Fruit fly (Drosophila melanogaster) whole organism, embryonic: ENCODE data around the gene Gs1l.

Experiments
- Asciz ChIP-seq: fragments of 200-800 bp; sonication (Bioruptor generic); optimal IDR thresholded peaks from 2 replicates; lab custom pipeline; 2017; ENCODE audit warnings: missing biosample characterization, mild to moderate bottlenecking, missing genetic modification characterization, missing genetic modification reagents
- CG11085 ChIP-seq: fragments of 200-800 bp; sonication (Bioruptor generic); IDR thresholded peaks from 2 replicates; pipeline ENCODE4 v1.3.6; 2022; ENCODE audit warnings: missing biosample characterization, missing genetic modification characterization
- CG11093 ChIP-seq: fragments of 200-800 bp; sonication (Bioruptor generic); IDR thresholded peaks from 3 replicates; pipeline ENCODE4 v1.3.6; 2022; ENCODE audit warnings: missing biosample characterization, missing genetic modification characterization
- CG12236 ChIP-seq: fragments of 200-800 bp; sonication (Bioruptor generic); optimal IDR thresholded peaks from 2 replicates; lab custom pipeline; 2016; ENCODE audit warnings: missing biosample characterization, missing genetic modification characterization
- CG12942 ChIP-seq: fragments of 200-800 bp; sonication (Bioruptor generic); optimal IDR thresholded peaks from 3 replicates; lab custom pipeline; 2016; ENCODE audit warnings: missing biosample characterization, missing genetic modification characterization
- CG15696 ChIP-seq: fragments of 200-800 bp; sonication (Bioruptor generic); optimal IDR thresholded peaks from 2 replicates; lab custom pipeline; 2019; ENCODE audit warnings: missing biosample characterization, mild to moderate bottlenecking, missing genetic modification characterization, moderate library complexity
- CG17328 ChIP-seq: fragments of 200-800 bp; sonication (Bioruptor generic); IDR thresholded peaks from 2 replicates; pipeline ENCODE4 v1.3.6; 2022; ENCODE audit warnings: missing biosample characterization, missing genetic modification characterization
- CG30403 ChIP-seq: fragments of 200-800 bp; sonication (Bioruptor generic); optimal IDR thresholded peaks from 3 replicates; lab custom pipeline; 2016; ENCODE audit warnings: missing biosample characterization, missing genetic modification characterization
- CG31365 ChIP-seq: fragments of 200-800 bp; sonication (Bioruptor generic); optimal IDR thresholded peaks from 2 replicates; lab custom pipeline; 2018; ENCODE audit warnings: missing biosample characterization, mild to moderate bottlenecking, missing genetic modification characterization
- CG32772 ChIP-seq: fragments of 200-800 bp; sonication (Bioruptor generic); IDR thresholded peaks from 2 replicates; pipeline ENCODE4 v1.3.6; 2022; ENCODE audit warnings: missing biosample characterization, missing genetic modification characterization
- CG34376 ChIP-seq: fragments of 200-800 bp; sonication (Bioruptor generic); optimal IDR thresholded peaks from 2 replicates; lab custom pipeline; 2018; ENCODE audit warnings: missing biosample characterization, mild to moderate bottlenecking, missing genetic modification characterization
- CG6272 ChIP-seq: fragments of 200-800 bp; sonication (Bioruptor generic); IDR thresholded peaks from 2 replicates; pipeline ENCODE4 v1.3.6; 2022; ENCODE audit warnings: missing biosample characterization, missing genetic modification characterization
- CG7839 ChIP-seq: fragments of 200-800 bp; sonication (Bioruptor generic); optimal IDR thresholded peaks from 3 replicates; lab custom pipeline; 2018; ENCODE audit warnings: missing biosample characterization, mild to moderate bottlenecking, missing genetic modification characterization, moderate library complexity
- CG7928 ChIP-seq: fragments of 200-800 bp; sonication (Bioruptor generic); optimal IDR thresholded peaks from 2 replicates; lab custom pipeline; 2017; ENCODE audit warnings: missing biosample characterization, mild to moderate bottlenecking, missing genetic modification characterization
- CG8290 ChIP-seq, 3 experiments: fragments of 200-800 bp; sonication (Bioruptor generic); optimal IDR thresholded peaks; 2 replicates each; lab custom pipeline; 2016 to 2019; ENCODE audit warnings: missing biosample characterization in 3 of 3, missing genetic modification characterization in 3 of 3, mild to moderate bottlenecking in 2 of 3, moderate library complexity in 1 of 3
- CTCF ChIP-seq: fragments of 200-800 bp; sonication (Bioruptor generic); optimal IDR thresholded peaks from 2 replicates; lab custom pipeline; 2017; ENCODE audit warnings: missing biosample characterization, mild to moderate bottlenecking, missing genetic modification characterization, moderate library complexity
- Dad ChIP-seq: fragments of 200-800 bp; sonication (Bioruptor generic); optimal IDR thresholded peaks from 3 replicates; lab custom pipeline; 2016; ENCODE audit warnings: missing biosample characterization, missing genetic modification characterization
- Dip3 ChIP-seq: fragments of 200-800 bp; sonication (Bioruptor generic); optimal IDR thresholded peaks from 3 replicates; lab custom pipeline; 2016; ENCODE audit warnings: missing biosample characterization, missing genetic modification characterization
- Elba2 ChIP-seq: fragments of 200-800 bp; sonication (Bioruptor generic); optimal IDR thresholded peaks from 3 replicates; lab custom pipeline; 2016; ENCODE audit warnings: missing biosample characterization, missing genetic modification characterization
- H15 ChIP-seq: fragments of 200-800 bp; sonication (Bioruptor generic); IDR thresholded peaks from 3 replicates; pipeline ENCODE4 v1.3.6; 2022; ENCODE audit warnings: missing biosample characterization, missing genetic modification characterization
- HLH3B ChIP-seq: fragments of 200-800 bp; sonication (Bioruptor generic); IDR thresholded peaks from 2 replicates; pipeline ENCODE4 v1.3.6; 2022; ENCODE audit warnings: missing biosample characterization, missing genetic modification characterization
- Hey ChIP-seq: fragments of 200-800 bp; sonication (Bioruptor generic); optimal IDR thresholded peaks from 3 replicates; lab custom pipeline; 2018; ENCODE audit warnings: missing biosample characterization, mild to moderate bottlenecking, missing genetic modification characterization
- Jarid2 ChIP-seq: fragments of 200-800 bp; sonication (Bioruptor generic); optimal IDR thresholded peaks from 3 replicates; lab custom pipeline; 2017; ENCODE audit warnings: mild to moderate bottlenecking, missing biosample characterization, missing genetic modification reagents, missing genetic modification characterization
- MBD-R2 ChIP-seq: fragments of 200-800 bp; sonication (Bioruptor generic); IDR thresholded peaks from 2 replicates; pipeline ENCODE4 v1.3.6; 2022; ENCODE audit warnings: missing biosample characterization, missing genetic modification characterization
- Mad ChIP-seq: fragments of 200-800 bp; sonication (Bioruptor generic); optimal IDR thresholded peaks from 2 replicates; lab custom pipeline; 2016; ENCODE audit warnings: missing biosample characterization, missing genetic modification characterization
- NFAT ChIP-seq: fragments of 200-800 bp; sonication (Bioruptor generic); IDR thresholded peaks from 2 replicates; pipeline ENCODE4 v1.3.6; 2022; ENCODE audit warnings: missing biosample characterization, missing genetic modification characterization
- Neu2 ChIP-seq: fragments of 200-800 bp; sonication (Bioruptor generic); optimal IDR thresholded peaks from 3 replicates; lab custom pipeline; 2016; ENCODE audit warnings: missing biosample characterization, missing genetic modification characterization, borderline replicate concordance
- Scr ChIP-seq: fragments of 200-800 bp; sonication (Bioruptor generic); IDR thresholded peaks from 2 replicates; pipeline ENCODE4 v1.3.6; 2022; ENCODE audit warnings: missing biosample characterization, missing genetic modification characterization; ENCODE audit not compliant: partially characterized antibody
- Xrp1 ChIP-seq: fragments of 200-800 bp; sonication (Bioruptor generic); IDR thresholded peaks from 2 replicates; pipeline ENCODE4 v1.3.6; 2022; ENCODE audit warnings: missing biosample characterization, missing genetic modification characterization
- abd-A ChIP-seq: fragments of 200-800 bp; sonication (Bioruptor generic); optimal IDR thresholded peaks from 3 replicates; lab custom pipeline; 2019; ENCODE audit warnings: missing biosample characterization, mild to moderate bottlenecking, missing genetic modification characterization, moderate library complexity
- ap ChIP-seq: fragments of 200-800 bp; sonication (Bioruptor generic); IDR thresholded peaks from 2 replicates; pipeline ENCODE4 v1.3.6; 2022; ENCODE audit warnings: missing biosample characterization, missing genetic modification characterization
- az2 ChIP-seq: fragments of 200-800 bp; sonication (Bioruptor generic); optimal IDR thresholded peaks from 3 replicates; lab custom pipeline; 2016; ENCODE audit warnings: missing biosample characterization, missing genetic modification characterization
- bab2 ChIP-seq: fragments of 200-800 bp; sonication (Bioruptor generic); optimal IDR thresholded peaks from 2 replicates; lab custom pipeline; 2016; ENCODE audit warnings: missing biosample characterization, missing genetic modification characterization
- caup ChIP-seq: fragments of 200-800 bp; sonication (Bioruptor generic); optimal IDR thresholded peaks from 3 replicates; lab custom pipeline; 2017; ENCODE audit warnings: missing biosample characterization, mild to moderate bottlenecking, missing genetic modification characterization, moderate library complexity; ENCODE audit not compliant: severe bottlenecking
- ci ChIP-seq: fragments of 200-800 bp; sonication (Bioruptor generic); IDR thresholded peaks from 3 replicates; pipeline ENCODE4 v1.3.6; 2022; ENCODE audit warnings: missing biosample characterization, missing genetic modification characterization
- grn ChIP-seq: fragments of 200-800 bp; sonication (Bioruptor generic); optimal IDR thresholded peaks from 3 replicates; lab custom pipeline; 2017; ENCODE audit warnings: missing biosample characterization, missing genetic modification characterization
- gsb ChIP-seq: fragments of 200-800 bp; sonication (Bioruptor generic); IDR thresholded peaks from 2 replicates; pipeline ENCODE4 v1.3.6; 2022; ENCODE audit warnings: missing biosample characterization, missing genetic modification characterization
- h ChIP-seq: fragments of >200 bp; optimal IDR thresholded peaks from 2 replicates; lab custom pipeline; 2017
- ham ChIP-seq: fragments of 200-800 bp; sonication (Bioruptor generic); IDR thresholded peaks from 2 replicates; pipeline ENCODE4 v1.3.6; 2022; ENCODE audit warnings: missing biosample characterization, missing genetic modification characterization
- insv ChIP-seq, 2 experiments: fragments of 200-800 bp; sonication (Bioruptor generic); optimal IDR thresholded peaks; 3 replicates each; lab custom pipeline; 2016 to 2018; ENCODE audit warnings: missing biosample characterization in 2 of 2, missing genetic modification characterization in 2 of 2
- jing ChIP-seq: fragments of 200-800 bp; sonication (Bioruptor generic); optimal IDR thresholded peaks from 2 replicates; lab custom pipeline; 2018; ENCODE audit warnings: missing biosample characterization, mild to moderate bottlenecking, missing genetic modification characterization
- kah ChIP-seq: fragments of 200-800 bp; sonication (Bioruptor generic); optimal IDR thresholded peaks from 2 replicates; lab custom pipeline; 2018; ENCODE audit warnings: missing biosample characterization, mild to moderate bottlenecking, missing genetic modification characterization
- mam ChIP-seq: fragments of 200-800 bp; sonication (Bioruptor generic); optimal IDR thresholded peaks from 3 replicates; lab custom pipeline; 2016; ENCODE audit warnings: missing biosample characterization, missing genetic modification characterization
- peb ChIP-seq: fragments of 200-800 bp; sonication (Bioruptor generic); IDR thresholded peaks from 2 replicates; pipeline ENCODE4 v1.3.6; 2022; ENCODE audit warnings: missing biosample characterization, missing genetic modification characterization
- pfk ChIP-seq: fragments of 200-800 bp; sonication (Bioruptor generic); optimal IDR thresholded peaks from 2 replicates; lab custom pipeline; 2018; ENCODE audit warnings: missing biosample characterization, mild to moderate bottlenecking, missing genetic modification characterization, moderate library complexity
- pros ChIP-seq: fragments of 200-800 bp; sonication (Bioruptor generic); optimal IDR thresholded peaks from 3 replicates; lab custom pipeline; 2019; ENCODE audit warnings: missing biosample characterization, mild to moderate bottlenecking, missing genetic modification characterization, moderate library complexity
- ranshi ChIP-seq: fragments of 200-800 bp; sonication (Bioruptor generic); IDR thresholded peaks from 2 replicates; pipeline ENCODE4 v1.3.6; 2022; ENCODE audit warnings: missing biosample characterization, missing genetic modification characterization
- ttk ChIP-seq: fragments of 200-800 bp; sonication (Bioruptor generic); IDR thresholded peaks from 2 replicates; pipeline ENCODE4 v2.1.2; 2022; ENCODE audit warnings: missing biosample characterization, missing genetic modification characterization
- unc-4 ChIP-seq: fragments of 200-800 bp; sonication (Bioruptor generic); IDR thresholded peaks from 2 replicates; pipeline ENCODE4 v1.3.6; 2022; ENCODE audit warnings: missing biosample characterization, missing genetic modification characterization; ENCODE audit not compliant: partially characterized antibody
- yki ChIP-seq: fragments of >200 bp; optimal IDR thresholded peaks from 3 replicates; lab custom pipeline; 2018

Gene Gs1l

dm6 chr2L:4458119-4459056 lies 1.8 kb upstream of the Gs1l start, which contains the start of gene RpL27A (continued):
- TF ChIP-seq peb (GFP tag; lab: Robert Waterston, UW) (peak; percentile 59), HLH3B (peak; percentile 70), gsb (peak; percentile 54), Asciz (GFP tag; lab: Kevin White, UChicago) (peak; percentile 79), CG15696 (tag; lab: Kevin White, UChicago) (peak; percentile 23), CG32772 (GFP tag; lab: Robert Waterston, UW) (peak; percentile 61), abd-A (tag; lab: Kevin White, UChicago) (no peak), jing (GFP tag; lab: Kevin White, UChicago) (no peak), Neu2 (GFP tag; lab: Kevin White, UChicago) (no peak), NFAT (peak; percentile 92), CG11093 (GFP tag; lab: Robert Waterston, UW) (no peak), ranshi (peak; percentile 73), unc-4 (GFP tag; lab: Robert Waterston, UW) (peak; percentile 46; the same call in 1 of the 2 replicates), CG8290 (GFP tag; optimal IDR thresholded peaks at IDR 0.05; lab: Kevin White, UChicago) (peak; percentile 68), CG8290 (tag; optimal IDR thresholded peaks at IDR 0.05; lab: Kevin White, UChicago) (peak in 1 of 2 experiments; percentile 94), h (no peak), CG17328 (peak; percentile 91), Scr (GFP tag; lab: Robert Waterston, UW) (peak; percentile 57), H15 (peak; percentile 81), Jarid2 (GFP tag; lab: Kevin White, UChicago) (peak; percentile 71), pfk (GFP tag; lab: Kevin White, UChicago) (peak; percentile 78), kah (GFP tag; lab: Kevin White, UChicago) (peak; percentile 81), Dad (GFP tag; lab: Kevin White, UChicago) (peak; percentile 45), CG34376 (GFP tag; lab: Kevin White, UChicago) (peak; percentile 90), Hey (tag; lab: Kevin White, UChicago) (peak; percentile 82), CG6272 (GFP tag; lab: Robert Waterston, UW) (peak; percentile 54), Elba2 (GFP tag; lab: Kevin White, UChicago) (no peak), ap (peak; percentile 61), Xrp1 (GFP tag; lab: Robert Waterston, UW) (peak; percentile 30; the same call in 1 of the 2 replicates), ham (GFP tag; lab: Robert Waterston, UW) (peak; percentile 9; the same call in 1 of the 2 replicates), CG12942 (GFP tag; lab: Kevin White, UChicago) (peak; percentile 67), CG7928 (GFP tag; lab: Kevin White, UChicago) (peak; percentile 39), az2 (GFP tag; lab: Kevin White, UChicago) (peak; percentile 66), grn (GFP tag; lab: Kevin White, UChicago) (no peak), CG11085 (GFP tag; lab: Robert Waterston, UW) (peak; percentile 80), CG7839 (tag; lab: Kevin White, UChicago) (peak; percentile 75), caup (GFP tag; lab: Kevin White, UChicago) (peak; percentile 94), MBD-R2 (GFP tag; lab: Robert Waterston, UW) (peak; percentile 56), CG31365 (tag; lab: Kevin White, UChicago) (peak; percentile 79), insv (GFP tag; optimal IDR thresholded peaks at IDR 0.05; lab: Kevin White, UChicago) (peak in 1 of 2 experiments; percentile 54), bab2 (GFP tag; lab: Kevin White, UChicago) (peak; percentile 36), CG12236 (peak; percentile 64), pros (peak; percentile 16), ci (GFP tag; lab: Robert Waterston, UW) (peak; percentile 97), Dip3 (peak; percentile 57), mam (peak; percentile 19), Mad (peak; percentile 76), yki (lab: Kevin White, UChicago) (no peak), CG30403 (GFP tag; lab: Kevin White, UChicago) (peak; percentile 67), ttk (peak; percentile 80), CTCF (GFP tag; lab: Kevin White, UChicago) (peak; percentile 32)
